Worm (Caenorhabditis elegans) whole organism, L4 larva: ENCODE data around the gene pqm-1.

Source experiments
- F26F4.8 ChIP-seq: fragments of 200-800 bp; sonication (Bioruptor generic); conservative IDR thresholded peaks from 2 replicates; pipeline ENCODE4 v1.3.6; 2022; ENCODE audit warnings: missing genetic modification characterization, missing compliant biosample characterization
- F37D6.2 ChIP-seq: sonication (generic microtip); optimal IDR thresholded peaks from 2 replicates; lab custom pipeline; 2016; ENCODE audit warnings: mild to moderate bottlenecking, missing genetic modification characterization, missing compliant biosample characterization
- F44E2.7 ChIP-seq: fragments of 200-800 bp; sonication (Bioruptor generic); IDR thresholded peaks from 2 replicates; pipeline ENCODE4 v2.1.2; 2022; ENCODE audit warnings: missing genetic modification characterization, missing compliant biosample characterization
- Y5F2A.4 ChIP-seq: fragments of 200-800 bp; sonication (Bioruptor generic); optimal IDR thresholded peaks from 2 replicates; lab custom pipeline; 2018; ENCODE audit warnings: mild to moderate bottlenecking, missing genetic modification characterization, missing compliant biosample characterization
- ZK337.2 ChIP-seq: fragments of 200-800 bp; sonication (Bioruptor generic); IDR thresholded peaks from 2 replicates; pipeline ENCODE4 v1.3.6; 2022; ENCODE audit warnings: missing genetic modification reagents, missing genetic modification characterization, missing compliant biosample characterization
- aha-1 ChIP-seq: fragments of 150-350 bp; peaks from one replicate; lab custom pipeline; 2014; ENCODE audit warnings: missing biosample characterization, missing genetic modification characterization
- ceh-20 ChIP-seq: fragments of 200-800 bp; sonication (Bioruptor generic); IDR thresholded peaks from 2 replicates; pipeline ENCODE4 v1.3.6; 2022; ENCODE audit warnings: missing genetic modification reagents, missing genetic modification characterization, missing compliant biosample characterization
- ceh-28 ChIP-seq: fragments of 150-350 bp; optimal IDR thresholded peaks from 2 replicates; lab custom pipeline; 2014; ENCODE audit warnings: missing biosample characterization, missing genetic modification reagents, missing genetic modification characterization
- ceh-32 ChIP-seq: sonication (generic microtip); optimal IDR thresholded peaks from 2 replicates; lab custom pipeline; 2016; ENCODE audit warnings: mild to moderate bottlenecking, missing genetic modification characterization, missing compliant biosample characterization; ENCODE audit not compliant: poor library complexity
- ceh-44 ChIP-seq: fragments of 200-800 bp; sonication (Bioruptor generic); IDR thresholded peaks from 2 replicates; pipeline ENCODE4 v1.3.6; 2022; ENCODE audit warnings: missing genetic modification reagents, missing genetic modification characterization, missing compliant biosample characterization
- daf-12 ChIP-seq: fragments of 150-350 bp; optimal IDR thresholded peaks from 2 replicates; lab custom pipeline; 2014; ENCODE audit warnings: missing biosample characterization, missing genetic modification reagents, missing genetic modification characterization
- daf-16 ChIP-seq, 3 experiments: sonication (generic microtip); optimal IDR thresholded peaks; 2 replicates each; lab custom pipeline; 2016 to 2017; ENCODE audit warnings: missing genetic modification characterization in 3 of 3, missing genetic modification reagents in 3 of 3, mild to moderate bottlenecking in 2 of 3, missing compliant biosample characterization in 2 of 3, missing biosample characterization in 1 of 3, moderate library complexity in 1 of 3
- dmd-6 ChIP-seq: fragments of 200-800 bp; sonication (Bioruptor generic); IDR thresholded peaks from 2 replicates; pipeline ENCODE4 v1.3.6; 2022; ENCODE audit warnings: missing genetic modification reagents, missing genetic modification characterization, missing compliant biosample characterization
- dmd-8 ChIP-seq: fragments of 200-800 bp; sonication (Bioruptor generic); IDR thresholded peaks from 2 replicates; pipeline ENCODE4 v1.3.6; 2022; ENCODE audit warnings: missing genetic modification characterization, missing compliant biosample characterization
- dpl-1 ChIP-seq: fragments of 150-350 bp; optimal IDR thresholded peaks from 2 replicates; lab custom pipeline; 2014; ENCODE audit warnings: missing biosample characterization, missing genetic modification reagents, missing genetic modification characterization
- duxl-1 ChIP-seq: sonication (generic microtip); optimal IDR thresholded peaks from 2 replicates; lab custom pipeline; 2016; ENCODE audit warnings: mild to moderate bottlenecking, missing genetic modification characterization, moderate library complexity, missing compliant biosample characterization; ENCODE audit not compliant: poor library complexity
- fos-1 ChIP-seq: fragments of 150-350 bp; optimal IDR thresholded peaks from 2 replicates; lab custom pipeline; 2014; ENCODE audit warnings: missing biosample characterization, missing genetic modification characterization
- hlh-11 ChIP-seq: fragments of 200-800 bp; sonication (Bioruptor generic); optimal IDR thresholded peaks from 2 replicates; lab custom pipeline; 2018; ENCODE audit warnings: mild to moderate bottlenecking, missing genetic modification characterization, missing compliant biosample characterization
- hlh-30 ChIP-seq: sonication (generic microtip); optimal IDR thresholded peaks from 2 replicates; lab custom pipeline; 2017; ENCODE audit warnings: antibody characterized with exemption, mild to moderate bottlenecking, missing genetic modification characterization, missing compliant biosample characterization; ENCODE audit not compliant: insufficient read depth
- jun-1 ChIP-seq: fragments of 150-350 bp; optimal IDR thresholded peaks from 2 replicates; lab custom pipeline; 2014; ENCODE audit warnings: missing biosample characterization, missing genetic modification reagents, missing genetic modification characterization
- lin-29 ChIP-seq: fragments of 200-800 bp; sonication (Bioruptor generic); IDR thresholded peaks from 2 replicates; pipeline ENCODE4 v1.3.6; 2022; ENCODE audit warnings: missing genetic modification reagents, missing genetic modification characterization, missing compliant biosample characterization
- mdl-1 ChIP-seq, 2 experiments: fragments of 150-350 bp in 1 of 2; sonication (generic microtip) in 1 of 2; optimal IDR thresholded peaks; 2 replicates each; lab custom pipeline; 2014 to 2017; ENCODE audit warnings: missing biosample characterization in 2 of 2, missing genetic modification characterization in 2 of 2
- mep-1 ChIP-seq: fragments of 150-350 bp; sonication (generic microtip); optimal IDR thresholded peaks from 3 replicates; lab custom pipeline; 2014; ENCODE audit warnings: missing biosample characterization, missing genetic modification characterization
- mes-2 ChIP-seq: sonication (generic microtip); optimal IDR thresholded peaks from 2 replicates; lab custom pipeline; 2016; ENCODE audit warnings: missing genotype, mild to moderate bottlenecking, missing genetic modification characterization, missing compliant biosample characterization; ENCODE audit not compliant: poor library complexity, severe bottlenecking
- mxl-2 ChIP-seq: fragments of 200-800 bp; sonication (Bioruptor generic); conservative IDR thresholded peaks from 2 replicates; pipeline ENCODE4 v1.3.6; 2022; ENCODE audit warnings: missing genetic modification reagents, missing genetic modification characterization, missing compliant biosample characterization
- mxl-3 ChIP-seq: fragments of 200-800 bp; sonication (Bioruptor generic); optimal IDR thresholded peaks from 2 replicates; lab custom pipeline; 2018; ENCODE audit warnings: mild to moderate bottlenecking, missing genetic modification characterization, missing compliant biosample characterization
- nhr-10 ChIP-seq: fragments of 150-350 bp; optimal IDR thresholded peaks from 2 replicates; lab custom pipeline; 2014; ENCODE audit warnings: missing biosample characterization, missing genetic modification characterization
- nhr-237 ChIP-seq: sonication (generic microtip); optimal IDR thresholded peaks from 2 replicates; lab custom pipeline; 2017; ENCODE audit warnings: missing biosample characterization, missing genetic modification characterization
- nhr-25 ChIP-seq: sonication (generic microtip); optimal IDR thresholded peaks from 2 replicates; lab custom pipeline; 2017; ENCODE audit warnings: missing genetic modification characterization, mild to moderate bottlenecking, missing compliant biosample characterization, antibody characterized with exemption, moderate library complexity, borderline replicate concordance; ENCODE audit not compliant: insufficient read depth
- nhr-28 ChIP-seq: fragments of 150-350 bp; optimal IDR thresholded peaks from 2 replicates; lab custom pipeline; 2014; ENCODE audit warnings: missing biosample characterization, missing genetic modification characterization
- nhr-41 ChIP-seq: fragments of 200-800 bp; sonication (Bioruptor generic); IDR thresholded peaks from 2 replicates; pipeline ENCODE4 v1.3.6; 2022; ENCODE audit warnings: missing genetic modification reagents, missing genetic modification characterization, missing compliant biosample characterization
- nhr-42 ChIP-seq: fragments of 200-800 bp; sonication (Bioruptor generic); IDR thresholded peaks from 2 replicates; pipeline ENCODE4 v1.3.6; 2022; ENCODE audit warnings: missing genetic modification characterization, missing compliant biosample characterization
- nhr-76 ChIP-seq: fragments of 150-350 bp; optimal IDR thresholded peaks from 2 replicates; lab custom pipeline; 2014; ENCODE audit warnings: missing biosample characterization, missing genetic modification characterization
- rbr-2 ChIP-seq: sonication (generic microtip); optimal IDR thresholded peaks from 2 replicates; lab custom pipeline; 2016; ENCODE audit warnings: missing genotype, missing genetic modification characterization, missing compliant biosample characterization
- sdz-12 ChIP-seq: fragments of 200-800 bp; sonication (Bioruptor generic); optimal IDR thresholded peaks from 2 replicates; lab custom pipeline; 2018; ENCODE audit warnings: mild to moderate bottlenecking, missing genetic modification characterization, missing compliant biosample characterization
- set-16 ChIP-seq: fragments of 200-800 bp; sonication (Bioruptor generic); IDR thresholded peaks from 2 replicates; pipeline ENCODE4 v1.3.6; 2022; ENCODE audit warnings: missing genetic modification reagents, missing genetic modification characterization, missing compliant biosample characterization
- snpc-1.2 ChIP-seq: fragments of 200-800 bp; sonication (Bioruptor generic); IDR thresholded peaks from 2 replicates; pipeline ENCODE4 v1.3.6; 2022; ENCODE audit warnings: missing genetic modification reagents, missing genetic modification characterization, missing compliant biosample characterization
- unc-130 ChIP-seq: sonication (generic microtip); optimal IDR thresholded peaks from 2 replicates; lab custom pipeline; 2016; ENCODE audit warnings: missing genetic modification reagents, missing genetic modification characterization, missing compliant biosample characterization
- unc-62 ChIP-seq, 3 experiments: fragments of 150-350 bp in 1 of 3; sonication (generic microtip); optimal IDR thresholded peaks in 2 of 3; peaks in 1 of 3; 1 replicate in 1 of 3; 2 replicates in 2 of 3; lab custom pipeline; 2014 to 2017; ENCODE audit warnings: missing biosample characterization in 3 of 3, missing genetic modification characterization in 3 of 3, missing genetic modification reagents in 3 of 3, missing genotype in 1 of 3
- zfp-3 ChIP-seq: fragments of 200-800 bp; sonication (Bioruptor generic); conservative IDR thresholded peaks from 2 replicates; pipeline ENCODE4 v1.3.6; 2022; ENCODE audit warnings: missing genetic modification reagents, missing genetic modification characterization, missing compliant biosample characterization
- ztf-7 ChIP-seq: fragments of 150-350 bp; optimal IDR thresholded peaks from 2 replicates; lab custom pipeline; 2014; ENCODE audit warnings: missing biosample characterization, missing genetic modification characterization

Gene pqm-1

ce11 chrII:11152495-11152894, at the start of gene pqm-1:
pqm-1 (minus strand) TSS chrII:11152595.
- TF ChIP-seq aha-1 (tag; lab: Kevin White, UChicago) = peak; percentile 21
- TF ChIP-seq rbr-2 (tag; lab: Kevin White, UChicago) = no peak
- TF ChIP-seq, all 104 proteins: peak for 1

ce11 chrII:11200234-11200755, 47.9 kb upstream of the pqm-1 start:
- no peak for TF ChIP-seq nhr-41 (GFP tag; lab: Robert Waterston, UW)
- no peak for TF ChIP-seq F44E2.7 (GFP tag; lab: Robert Waterston, UW)
- peak in 1 of 2 experiments; percentile 94 for TF ChIP-seq unc-62 (GFP tag; optimal IDR thresholded peaks at IDR 0.05 in 1 of 2; lab: Kevin White, UChicago)
- no peak for TF ChIP-seq unc-62 (tag; optimal IDR thresholded peaks at IDR 0.05; lab: Kevin White, UChicago)
- peak; percentile 43 for TF ChIP-seq nhr-10 (tag; lab: Kevin White, UChicago)
- TF ChIP-seq mdl-1 (tag; optimal IDR thresholded peaks at IDR 0.05; lab: Kevin White, UChicago) = peak in 1 of 2 experiments; percentile 41
- no peak for TF ChIP-seq ceh-28 (tag; lab: Kevin White, UChicago)
- TF ChIP-seq ZK337.2 (GFP tag; lab: Robert Waterston, UW) = no peak
- no peak for TF ChIP-seq ztf-7 (tag; lab: Kevin White, UChicago)
- no peak for TF ChIP-seq unc-130
- peak; percentile 24 for TF ChIP-seq mes-2 (tag; lab: Kevin White, UChicago)
- TF ChIP-seq mxl-3 (GFP tag; lab: Kevin White, UChicago) = peak; percentile 22
- no peak for TF ChIP-seq duxl-1
- peak; percentile 84 for TF ChIP-seq aha-1 (tag; lab: Kevin White, UChicago)
- peak; percentile 24 for TF ChIP-seq mep-1
- no peak for TF ChIP-seq mxl-2
- peak; percentile 48; the same call in 1 of the 2 replicates for TF ChIP-seq set-16 (GFP tag; lab: Robert Waterston, UW)
- peak; percentile 11 for TF ChIP-seq nhr-28 (tag; lab: Kevin White, UChicago)
- TF ChIP-seq hlh-11 (tag; lab: Kevin White, UChicago) = peak; percentile 9
- 0 out of 2 replicates have a peak, but pooled peaks have one; percentile 12 for TF ChIP-seq dmd-8 (GFP tag; lab: Robert Waterston, UW)
- no peak for TF ChIP-seq snpc-1.2 (GFP tag; lab: Robert Waterston, UW)

DNA sequence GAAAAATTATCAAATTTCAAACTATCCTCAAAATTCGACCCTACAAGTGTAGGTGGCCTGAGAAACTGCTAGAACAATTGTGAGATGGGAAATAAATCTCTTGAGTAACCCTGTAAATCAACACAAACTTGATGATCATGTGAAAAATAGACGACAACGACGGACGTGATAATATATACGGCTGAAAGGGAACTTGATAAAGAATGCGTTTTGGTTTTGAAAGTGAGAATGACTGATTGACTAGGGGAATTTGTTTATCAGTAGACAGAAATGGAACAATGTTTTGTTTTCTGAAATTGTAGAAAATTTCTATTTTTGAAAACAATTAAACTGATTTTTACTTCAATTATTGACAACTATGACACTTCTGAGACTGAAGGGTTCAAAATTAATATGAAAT, 41.1 kb upstream of the pqm-1 start:
- TF ChIP-seq zfp-3 (GFP tag; lab: Robert Waterston, UW) (no peak), Y5F2A.4 (GFP tag; lab: Kevin White, UChicago) (no peak), lin-29 (GFP tag; lab: Robert Waterston, UW) (no peak), dmd-6 (GFP tag; lab: Robert Waterston, UW) (no peak), nhr-76 (tag; lab: Kevin White, UChicago) (no peak), jun-1 (tag; lab: Kevin White, UChicago) (no peak), hlh-30 (tag; lab: Kevin White, UChicago) (peak; percentile 27), F26F4.8 (GFP tag; lab: Robert Waterston, UW) (no peak), unc-62 (GFP tag; optimal IDR thresholded peaks at IDR 0.05 in 1 of 2; lab: Kevin White, UChicago) (peak in 1 of 2 experiments; percentile 52), unc-62 (tag; optimal IDR thresholded peaks at IDR 0.05; lab: Kevin White, UChicago) (no peak)

DNA sequence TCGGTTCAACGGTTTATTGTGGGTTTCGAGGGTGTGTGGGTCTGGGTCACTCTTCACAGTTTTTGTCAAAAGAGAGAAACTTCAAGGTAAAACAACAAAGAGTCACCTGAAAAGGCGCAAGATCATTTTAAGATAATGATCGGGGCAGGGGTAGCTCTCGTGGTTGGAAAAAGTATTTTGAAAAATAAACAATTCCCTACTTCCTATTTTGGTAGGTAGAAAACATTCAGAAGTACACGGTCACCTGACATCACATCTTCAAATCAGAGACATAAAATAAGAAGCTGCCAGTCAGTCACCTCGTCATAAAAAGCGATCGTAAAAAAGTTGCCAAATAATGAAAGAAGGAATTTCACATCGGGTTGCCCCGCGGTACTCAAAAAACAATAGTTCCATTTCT, 40.1 kb upstream of the pqm-1 start:
- TF ChIP-seq nhr-237 (tag; lab: Kevin White, UChicago) (no peak), dpl-1 (GFP tag; lab: Kevin White, UChicago) (no peak), sdz-12 (no peak), fos-1 (tag; lab: Kevin White, UChicago) (no peak), ceh-32 (tag; lab: Kevin White, UChicago) (no peak), ceh-20 (GFP tag; lab: Robert Waterston, UW) (no peak), nhr-25 (no peak), nhr-42 (no peak), daf-12 (tag; lab: Kevin White, UChicago) (no peak), ceh-44 (GFP tag; lab: Robert Waterston, UW) (no peak), ceh-28 (tag; lab: Kevin White, UChicago) (no peak), F37D6.2 (tag; lab: Kevin White, UChicago) (no peak), daf-16 (GFP tag; optimal IDR thresholded peaks at IDR 0.05; lab: Kevin White, UChicago) (no peak), daf-16 (tag; optimal IDR thresholded peaks at IDR 0.05; lab: Kevin White, UChicago) (no peak)
